Fruit fly (Drosophila melanogaster): Measurements from ENCODE around the gene CG32700.

DNA sequence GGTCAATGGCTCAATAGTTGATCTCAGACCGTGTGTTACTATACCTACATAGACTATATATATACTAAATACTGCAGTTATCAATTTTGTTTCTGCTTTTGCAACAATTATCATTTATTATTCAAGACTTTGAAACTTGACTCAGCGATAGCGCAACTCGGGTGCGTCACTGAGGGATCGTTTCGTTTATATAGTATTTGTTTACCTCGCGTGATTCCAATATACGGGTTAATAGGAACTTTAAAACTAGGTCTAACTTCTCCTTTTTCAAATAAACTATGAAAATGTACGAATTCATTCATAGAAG is 26.7 kb upstream of the CG32700 start:
- no peak for TF ChIP-seq woc (GFP tag; optimal IDR thresholded peaks at IDR 0.05)
- no peak for TF ChIP-seq Mio (GFP tag; optimal IDR thresholded peaks at IDR 0.05)
- TF ChIP-seq dl (GFP tag; optimal IDR thresholded peaks at IDR 0.05; ENCODE audit: insufficient read depth in 1 of 2, partially characterized antibody in 2 of 2): no peak
- no peak for TF ChIP-seq tai (GFP tag; optimal IDR thresholded peaks at IDR 0.05)
- TF ChIP-seq brk (GFP tag; optimal IDR thresholded peaks at IDR 0.05): no peak
- TF ChIP-seq Myc (optimal IDR thresholded peaks at IDR 0.05): no peak
- TF ChIP-seq usp (GFP tag; optimal IDR thresholded peaks at IDR 0.05): no peak
- no peak for TF ChIP-seq Abd-B (GFP tag; optimal IDR thresholded peaks at IDR 0.05)
- no peak for TF ChIP-seq br (GFP tag; optimal IDR thresholded peaks at IDR 0.05)
- no peak for TF ChIP-seq CG32264 (GFP tag; optimal IDR thresholded peaks at IDR 0.05)
- TF ChIP-seq psq (GFP tag; optimal IDR thresholded peaks at IDR 0.05): no peak
